Worm (Caenorhabditis elegans) whole organism, L3 larva: ENCODE measurements around the gene glo-4.
A peak's percentile ranks its signal among the peaks of the same experiment; 100 is the strongest.

Experiments
- R02D3.7 ChIP-seq: fragments of 150-350 bp; optimal IDR thresholded peaks from 2 replicates; lab custom pipeline; 2014; ENCODE audit warnings: missing biosample characterization, missing genetic modification characterization
- ZK546.5 ChIP-seq: sonication (generic microtip); optimal IDR thresholded peaks from 2 replicates; lab custom pipeline; 2017; ENCODE audit warnings: missing biosample characterization, missing genetic modification characterization
- aly-2 ChIP-seq: fragments of 150-350 bp; optimal IDR thresholded peaks from 2 replicates; lab custom pipeline; 2014; ENCODE audit warnings: missing biosample characterization, missing genetic modification characterization
- ama-1 ChIP-seq: fragments of 150-350 bp; optimal IDR thresholded peaks from 2 replicates; lab custom pipeline; 2018
- ceh-82 ChIP-seq: fragments of 150-350 bp; optimal IDR thresholded peaks from 2 replicates; lab custom pipeline; 2014; ENCODE audit warnings: missing biosample characterization, missing genetic modification characterization
- daf-12 ChIP-seq: fragments of 150-350 bp; optimal IDR thresholded peaks from 2 replicates; lab custom pipeline; 2014; ENCODE audit warnings: missing biosample characterization, missing genetic modification reagents, missing genetic modification characterization
- egl-27 ChIP-seq: sonication (generic microtip); optimal IDR thresholded peaks from 4 replicates; lab custom pipeline; 2017; ENCODE audit warnings: missing biosample characterization, missing genetic modification reagents, missing genetic modification characterization
- elt-1 ChIP-seq: fragments of 150-350 bp; optimal IDR thresholded peaks from 2 replicates; lab custom pipeline; 2014; ENCODE audit warnings: missing biosample characterization, missing genetic modification characterization
- elt-2 ChIP-seq: sonication (generic microtip); optimal IDR thresholded peaks from 2 replicates; lab custom pipeline; 2016; ENCODE audit warnings: missing genetic modification reagents, mild to moderate bottlenecking, missing genetic modification characterization, missing compliant biosample characterization
- elt-3 ChIP-seq, 3 experiments: fragments of 150-350 bp in 1 of 3; sonication (generic microtip) in 2 of 3; optimal IDR thresholded peaks; 2 replicates in 2 of 3; 4 replicates in 1 of 3; lab custom pipeline; 2014 to 2017; ENCODE audit warnings: missing biosample characterization in 3 of 3, missing genetic modification characterization in 3 of 3
- fkh-10 ChIP-seq: sonication (generic microtip); optimal IDR thresholded peaks from 2 replicates; lab custom pipeline; 2017; ENCODE audit warnings: missing biosample characterization, missing genetic modification reagents, missing genetic modification characterization
- fkh-2 ChIP-seq: fragments of 150-350 bp; optimal IDR thresholded peaks from 2 replicates; lab custom pipeline; 2014; ENCODE audit warnings: missing biosample characterization, missing genetic modification reagents, missing genetic modification characterization
- fos-1 ChIP-seq: fragments of 150-350 bp; optimal IDR thresholded peaks from 2 replicates; lab custom pipeline; 2014; ENCODE audit warnings: missing biosample characterization, missing genetic modification characterization
- hmg-11 ChIP-seq: sonication (generic microtip); optimal IDR thresholded peaks from 2 replicates; lab custom pipeline; 2016; ENCODE audit warnings: missing genetic modification characterization, missing compliant biosample characterization
- jun-1 ChIP-seq: fragments of 150-350 bp; optimal IDR thresholded peaks from 2 replicates; lab custom pipeline; 2014; ENCODE audit warnings: missing biosample characterization, missing genetic modification reagents, missing genetic modification characterization
- lin-15B ChIP-seq: fragments of 150-350 bp; optimal IDR thresholded peaks from 2 replicates; lab custom pipeline; 2014; ENCODE audit warnings: missing biosample characterization, missing genetic modification characterization
- lin-39 ChIP-seq: fragments of 150-350 bp; optimal IDR thresholded peaks from 2 replicates; lab custom pipeline; 2018; ENCODE audit warnings: missing biosample characterization, missing genetic modification reagents, missing genetic modification characterization
- lsy-12 ChIP-seq: sonication (generic microtip); optimal IDR thresholded peaks from 2 replicates; lab custom pipeline; 2016; ENCODE audit warnings: mild to moderate bottlenecking, missing genetic modification characterization, missing compliant biosample characterization
- nfya-1 ChIP-seq: sonication (generic microtip); optimal IDR thresholded peaks from 2 replicates; lab custom pipeline; 2017; ENCODE audit warnings: missing genetic modification characterization, mild to moderate bottlenecking, missing compliant biosample characterization, antibody characterized with exemption, moderate library complexity; ENCODE audit not compliant: insufficient read depth
- nhr-12 ChIP-seq: fragments of 150-350 bp; optimal IDR thresholded peaks from 2 replicates; lab custom pipeline; 2014; ENCODE audit warnings: missing biosample characterization, missing genetic modification characterization
- nhr-23 ChIP-seq: fragments of 150-350 bp; optimal IDR thresholded peaks from 2 replicates; lab custom pipeline; 2014; ENCODE audit warnings: missing biosample characterization, missing genetic modification reagents, missing genetic modification characterization
- nhr-237 ChIP-seq: fragments of 150-350 bp; optimal IDR thresholded peaks from 2 replicates; lab custom pipeline; 2014; ENCODE audit warnings: missing biosample characterization, missing genetic modification characterization
- nhr-25 ChIP-seq: sonication (generic microtip); optimal IDR thresholded peaks from 2 replicates; lab custom pipeline; 2017; ENCODE audit warnings: missing biosample characterization, missing genetic modification characterization
- nhr-28 ChIP-seq: fragments of 150-350 bp; optimal IDR thresholded peaks from 2 replicates; lab custom pipeline; 2014; ENCODE audit warnings: missing biosample characterization, missing genetic modification characterization
- nhr-76 ChIP-seq: fragments of 150-350 bp; sonication (generic microtip); optimal IDR thresholded peaks from 5 replicates; lab custom pipeline; 2014; ENCODE audit warnings: missing biosample characterization, missing genetic modification characterization
- pha-4 ChIP-seq: fragments of 150-350 bp; optimal IDR thresholded peaks from 2 replicates; lab custom pipeline; 2014; ENCODE audit warnings: missing biosample characterization, missing genetic modification reagents, missing genetic modification characterization
- pqm-1 ChIP-seq: fragments of 150-350 bp; optimal IDR thresholded peaks from 2 replicates; lab custom pipeline; 2017; ENCODE audit warnings: missing biosample characterization, missing genetic modification characterization, inconsistent platforms
- sea-2 ChIP-seq: fragments of 150-350 bp; sonication (generic microtip); optimal IDR thresholded peaks from 4 replicates; lab custom pipeline; 2014; ENCODE audit warnings: missing biosample characterization, missing genetic modification reagents, missing genetic modification characterization
- skn-1 ChIP-seq: fragments of 150-350 bp; optimal IDR thresholded peaks from 2 replicates; lab custom pipeline; 2014; ENCODE audit warnings: missing biosample characterization, missing genetic modification characterization
- tbx-2 ChIP-seq: sonication (generic microtip); optimal IDR thresholded peaks from 2 replicates; lab custom pipeline; 2016; ENCODE audit warnings: mild to moderate bottlenecking, missing genetic modification characterization, missing compliant biosample characterization
- unc-39 ChIP-seq: sonication (generic microtip); optimal IDR thresholded peaks from 4 replicates; lab custom pipeline; 2017; ENCODE audit warnings: missing biosample characterization, missing genetic modification characterization
- unc-62 ChIP-seq: fragments of 150-350 bp; sonication (generic microtip); optimal IDR thresholded peaks from 4 replicates; lab custom pipeline; 2014; ENCODE audit warnings: missing biosample characterization, missing genetic modification reagents, missing genetic modification characterization

Gene glo-4

ce11 chrV:9262708-9263107 lies 19.7 kb upstream of the glo-4 start:
- TF ChIP-seq elt-3 (tag; optimal IDR thresholded peaks at IDR 0.05; lab: Kevin White, UChicago): no peak
- peak; percentile 70 for TF ChIP-seq pqm-1 (tag; lab: Kevin White, UChicago)
- peak; percentile 50 for TF ChIP-seq elt-2 (tag; lab: Kevin White, UChicago)
- TF ChIP-seq ama-1 (lab: Kevin White, UChicago): no peak

- TF ChIP-seq fos-1 (tag; lab: Kevin White, UChicago) (no peak), nhr-12 (tag; lab: Kevin White, UChicago) (no peak), nhr-25 (tag; lab: Kevin White, UChicago) (no peak), daf-12 (no peak), elt-3 (tag; optimal IDR thresholded peaks at IDR 0.05; lab: Kevin White, UChicago) (no peak), jun-1 (tag; lab: Kevin White, UChicago) (no peak), lin-15B (tag; lab: Kevin White, UChicago) (no peak), elt-2 (tag; lab: Kevin White, UChicago) (no peak), sea-2 (no peak), hmg-11 (tag; lab: Kevin White, UChicago) (no peak), unc-39 (tag; lab: Kevin White, UChicago) (no peak), lsy-12 (tag; lab: Kevin White, UChicago) (no peak), skn-1 (tag; lab: Kevin White, UChicago) (no peak), nhr-23 (tag; lab: Kevin White, UChicago) (no peak), ceh-82 (no peak), nfya-1 (tag; lab: Kevin White, UChicago) (no peak), lin-39 (tag; lab: Kevin White, UChicago) (no peak), fkh-2 (tag; lab: Kevin White, UChicago) (no peak), aly-2 (tag; lab: Kevin White, UChicago) (no peak), pqm-1 (tag; lab: Kevin White, UChicago) (no peak)
Measured at ce11 chrV:9261492-9261891, 18.5 kb upstream of the glo-4 start, which contains the start of gene nhr-36. Gene nhr-36, minus strand, starts transcription at chrV:9261592.

ce11 chrV:9260411-9260810 lies 17.4 kb upstream of the glo-4 start:
- TF ChIP-seq nhr-28 (no peak), lin-39 (tag; lab: Kevin White, UChicago) (no peak), unc-62 (no peak), fkh-10 (GFP tag; lab: Kevin White, UChicago) (no peak), nhr-12 (tag; lab: Kevin White, UChicago) (no peak), nfya-1 (tag; lab: Kevin White, UChicago) (no peak), nhr-237 (no peak), ceh-82 (no peak), elt-3 (tag; optimal IDR thresholded peaks at IDR 0.05; lab: Kevin White, UChicago) (no peak), R02D3.7 (tag; lab: Kevin White, UChicago) (no peak), nhr-76 (no peak), tbx-2 (tag; lab: Kevin White, UChicago) (no peak), elt-1 (tag; lab: Kevin White, UChicago) (no peak)

- TF ChIP-seq egl-27 (tag; lab: Kevin White, UChicago) (no peak), jun-1 (tag; lab: Kevin White, UChicago) (no peak), nhr-237 (no peak)
- TF ChIP-seq, all 47 proteins: peak for 0
Measured at ce11 chrV:9257467-9257866, 14.4 kb upstream of the glo-4 start, which contains the start of gene F07C3.16. Gene F07C3.16, minus strand, starts transcription at chrV:9257567.

ce11 chrV:9255480-9255879 lies 12.5 kb upstream of the glo-4 start:
- TF ChIP-seq ZK546.5 (tag; lab: Kevin White, UChicago): no peak
- no peak for TF ChIP-seq lin-39 (tag; lab: Kevin White, UChicago)
- peak; percentile 92 for TF ChIP-seq elt-2 (tag; lab: Kevin White, UChicago)
- peak; percentile 79 for TF ChIP-seq pha-4 (tag; lab: Kevin White, UChicago)
- TF ChIP-seq pqm-1 (tag; lab: Kevin White, UChicago): peak; percentile 85
